Worm (Caenorhabditis elegans) whole organism, mixed stage, embryonic: ENCODE data around the gene let-711.

Experiments
- M03D4.4 ChIP-seq: sonication (generic microtip); optimal IDR thresholded peaks from 2 replicates; lab custom pipeline; 2017; ENCODE audit warnings: mild to moderate bottlenecking, missing genetic modification characterization, missing compliant biosample characterization
- blmp-1 ChIP-seq: fragments of 150-350 bp; optimal IDR thresholded peaks from 2 replicates; lab custom pipeline; 2014; ENCODE audit warnings: missing biosample characterization, missing genetic modification characterization
- elt-3 ChIP-seq: fragments of 150-350 bp; optimal IDR thresholded peaks from 2 replicates; lab custom pipeline; 2014; ENCODE audit warnings: missing biosample characterization, missing genetic modification characterization
- lin-13 ChIP-seq: fragments of 150-350 bp; optimal IDR thresholded peaks from 2 replicates; lab custom pipeline; 2014; ENCODE audit warnings: missing biosample characterization, missing genetic modification characterization
- nhr-12 ChIP-seq: fragments of 150-350 bp; optimal IDR thresholded peaks from 2 replicates; lab custom pipeline; 2014; ENCODE audit warnings: missing biosample characterization, missing genetic modification characterization
- nhr-237 ChIP-seq: fragments of 150-350 bp; optimal IDR thresholded peaks from 2 replicates; lab custom pipeline; 2014; ENCODE audit warnings: missing biosample characterization, missing genetic modification characterization
- nhr-28 ChIP-seq: fragments of 150-350 bp; optimal IDR thresholded peaks from 2 replicates; lab custom pipeline; 2014; ENCODE audit warnings: missing biosample characterization, missing genetic modification characterization
- nhr-76 ChIP-seq: sonication (generic microtip); optimal IDR thresholded peaks from 2 replicates; lab custom pipeline; 2017; ENCODE audit warnings: missing biosample characterization, missing genetic modification characterization
- snpc-4 ChIP-seq: fragments of 150-350 bp; optimal IDR thresholded peaks from 2 replicates; lab custom pipeline; 2014; ENCODE audit warnings: missing biosample characterization, missing genetic modification characterization
- unc-120 ChIP-seq: sonication (generic microtip); optimal IDR thresholded peaks from 2 replicates; lab custom pipeline; 2017; ENCODE audit warnings: missing genetic modification characterization, missing compliant biosample characterization; ENCODE audit not compliant: poor library complexity, severe bottlenecking
- unc-62 ChIP-seq: fragments of 150-350 bp; optimal IDR thresholded peaks from 2 replicates; lab custom pipeline; 2014; ENCODE audit warnings: missing biosample characterization, missing genetic modification reagents, missing genetic modification characterization
- zip-8 ChIP-seq: fragments of 150-350 bp; optimal IDR thresholded peaks from 2 replicates; lab custom pipeline; 2014; ENCODE audit warnings: missing biosample characterization, missing genetic modification characterization
- ztf-11 ChIP-seq: fragments of 150-350 bp; optimal IDR thresholded peaks from 2 replicates; lab custom pipeline; 2014; ENCODE audit warnings: missing biosample characterization, missing genetic modification characterization

ce11 chrIII:6953978-6954377, 7.5 kb downstream of the let-711 start:
- TF ChIP-seq lin-13 (tag; lab: Kevin White, UChicago) = no peak
- no peak for TF ChIP-seq blmp-1
- no peak for TF ChIP-seq zip-8 (tag; lab: Kevin White, UChicago)
- no peak for TF ChIP-seq ztf-11 (tag; lab: Kevin White, UChicago)
- no peak for TF ChIP-seq unc-62 (GFP tag; lab: Kevin White, UChicago)
- TF ChIP-seq nhr-28 = no peak
- TF ChIP-seq snpc-4 = no peak
- TF ChIP-seq nhr-12 (tag; lab: Kevin White, UChicago) = no peak
- TF ChIP-seq M03D4.4 (tag; lab: Kevin White, UChicago) = no peak
- TF ChIP-seq unc-120 = no peak
- TF ChIP-seq elt-3 (tag; lab: Kevin White, UChicago) = no peak
- TF ChIP-seq nhr-237 = no peak
- no peak for TF ChIP-seq nhr-76 (tag; lab: Kevin White, UChicago)
